Worm (Caenorhabditis elegans): ENCODE results near the gene kcc-2.
A peak's percentile ranks its signal among the peaks of the same experiment; 100 is the strongest.

kcc-2 gene

DNA sequence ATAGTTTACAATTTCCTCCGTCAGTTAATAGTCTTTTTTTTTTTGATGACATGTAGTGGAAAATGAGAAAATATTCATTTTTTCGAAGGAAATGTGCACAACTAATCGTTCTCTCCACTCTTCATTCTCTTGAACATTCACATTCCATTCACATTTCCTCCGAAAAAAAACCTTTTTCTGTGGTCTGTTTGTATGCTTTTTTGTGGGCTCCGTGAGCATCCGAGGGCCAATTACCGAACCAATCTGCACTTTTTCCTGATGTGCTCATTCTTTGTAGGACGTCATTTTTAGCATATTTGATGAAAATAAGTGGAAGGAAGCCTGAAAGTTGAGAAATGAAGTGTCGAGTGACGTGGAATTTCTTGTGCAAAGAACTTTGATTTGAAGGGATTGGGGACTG, 18.9 kb downstream of the kcc-2 start:
- no peak for TF ChIP-seq egl-13 (tag; optimal IDR thresholded peaks at IDR 0.05)
- TF ChIP-seq Y116A8C.19 (tag; optimal IDR thresholded peaks at IDR 0.05; ENCODE audit: borderline replicate concordance), result no peak
- no peak for TF ChIP-seq nhr-90 (tag; optimal IDR thresholded peaks at IDR 0.05; ENCODE audit: poor library complexity)
- no peak for TF ChIP-seq snu-23 (GFP tag; optimal IDR thresholded peaks at IDR 0.05)
- TF ChIP-seq hpl-2 (GFP tag; optimal IDR thresholded peaks at IDR 0.05), result no peak
- TF ChIP-seq ceh-82 (tag; optimal IDR thresholded peaks at IDR 0.05), result no peak
- TF ChIP-seq C04F5.9 (tag; optimal IDR thresholded peaks at IDR 0.05), result no peak
- no peak for TF ChIP-seq unc-62 (GFP tag; optimal IDR thresholded peaks at IDR 0.05)
- TF ChIP-seq lin-39 (tag; optimal IDR thresholded peaks at IDR 0.05), result no peak
- no peak for TF ChIP-seq efl-1 (optimal IDR thresholded peaks at IDR 0.05)
- no peak for TF ChIP-seq efl-1 (GFP tag; optimal IDR thresholded peaks at IDR 0.05 in 1 of 2)
- TF ChIP-seq irx-1 (tag; optimal IDR thresholded peaks at IDR 0.05), result no peak
- TF ChIP-seq C34B4.2 (tag; optimal IDR thresholded peaks at IDR 0.05), result no peak

DNA sequence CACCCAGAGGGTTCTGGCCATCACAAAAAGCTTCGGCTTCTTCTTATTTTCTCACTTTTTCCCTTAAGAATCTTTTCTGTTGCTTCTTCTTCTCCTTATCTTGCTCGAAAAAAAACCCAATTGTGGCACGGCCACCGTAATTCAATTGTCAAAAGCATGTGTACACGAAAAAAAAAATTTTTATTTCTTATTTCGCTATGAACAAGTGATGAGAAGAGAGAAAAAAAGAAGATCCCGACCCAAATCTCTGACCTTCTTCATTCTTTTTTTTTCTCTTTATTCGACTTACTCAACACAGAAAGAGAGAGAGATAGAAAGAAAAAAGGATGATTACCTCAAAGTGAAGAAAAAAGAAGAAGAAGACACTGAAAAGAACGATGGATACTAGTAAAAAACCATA, 20.1 kb downstream of the kcc-2 start:
- TF ChIP-seq zag-1 (tag; optimal IDR thresholded peaks at IDR 0.05), result no peak
- no peak for TF ChIP-seq ceh-63 (GFP tag; optimal IDR thresholded peaks at IDR 0.05)
- peak; percentile 32 for TF ChIP-seq nhr-71 (tag; optimal IDR thresholded peaks at IDR 0.05)
- TF ChIP-seq pag-3 (tag; optimal IDR thresholded peaks at IDR 0.05; ENCODE audit: borderline replicate concordance, insufficient read depth), result no peak
- TF ChIP-seq lsy-2 (tag; optimal IDR thresholded peaks at IDR 0.05), result peak in 1 of 2 experiments; percentile 33
- TF ChIP-seq mef-2 (tag; optimal IDR thresholded peaks at IDR 0.05), result no peak
- no peak for TF ChIP-seq ztf-4 (tag; optimal IDR thresholded peaks at IDR 0.05)
- no peak for TF ChIP-seq ets-5 (GFP tag; IDR thresholded peaks at IDR 0.05)
- no peak for TF ChIP-seq nhr-28 (tag; optimal IDR thresholded peaks at IDR 0.05)
- TF ChIP-seq egl-27 (tag; optimal IDR thresholded peaks at IDR 0.05), result no peak
- no peak for TF ChIP-seq ceh-90 (tag; optimal IDR thresholded peaks at IDR 0.05)
- TF ChIP-seq nhr-47 (tag; optimal IDR thresholded peaks at IDR 0.05), result peak; percentile 6
- no peak for TF ChIP-seq sptf-1 (tag; optimal IDR thresholded peaks at IDR 0.05)
- TF ChIP-seq aha-1 (tag; optimal IDR thresholded peaks at IDR 0.05), result no peak
- TF ChIP-seq mep-1 (tag; optimal IDR thresholded peaks at IDR 0.05), result peak; percentile 28
- no peak for TF ChIP-seq vab-15 (tag; optimal IDR thresholded peaks at IDR 0.05)
- TF ChIP-seq elt-3 (tag; optimal IDR thresholded peaks at IDR 0.05), result no peak
- no peak for TF ChIP-seq alr-1 (tag; optimal IDR thresholded peaks at IDR 0.05; ENCODE audit: borderline replicate concordance)
- TF ChIP-seq efl-1 (optimal IDR thresholded peaks at IDR 0.05), result no peak
- peak in 1 of 2 experiments; percentile 35 for TF ChIP-seq efl-1 (GFP tag; optimal IDR thresholded peaks at IDR 0.05 in 1 of 2)
- no peak for TF ChIP-seq pax-3 (tag; optimal IDR thresholded peaks at IDR 0.05)
- TF ChIP-seq nhr-77 (tag; optimal IDR thresholded peaks at IDR 0.05), result no peak
- TF ChIP-seq ama-1 (optimal IDR thresholded peaks at IDR 0.05), result no peak
- peak; percentile 79 for TF ChIP-seq fkh-10 (GFP tag; optimal IDR thresholded peaks at IDR 0.05)
- TF ChIP-seq unc-30 (tag; optimal IDR thresholded peaks at IDR 0.05), result no peak
- TF ChIP-seq lin-14 (GFP tag; optimal IDR thresholded peaks at IDR 0.05), result peak; percentile 85
- TF ChIP-seq ces-1 (GFP tag; optimal IDR thresholded peaks at IDR 0.05), result peak; percentile 74
- TF ChIP-seq ceh-82 (tag; optimal IDR thresholded peaks at IDR 0.05), result no peak
- no peak for TF ChIP-seq swsn-7 (tag; optimal IDR thresholded peaks at IDR 0.05)
- no peak for TF ChIP-seq nhr-11 (tag; optimal IDR thresholded peaks at IDR 0.05)

ce11 chrIV:6062078-6062477, 21.3 kb downstream of the kcc-2 start:
- TF ChIP-seq lin-14 (GFP tag; optimal IDR thresholded peaks at IDR 0.05) (peak; percentile 10), hlh-4 (tag; optimal IDR thresholded peaks at IDR 0.05) (no peak), fkh-10 (GFP tag; optimal IDR thresholded peaks at IDR 0.05) (no peak)

Measured in whole organism, L1 larva.